Fruit fly (Drosophila melanogaster): ENCODE results near the gene InR.

Gene InR

dm6 chr3R:21618299-21619116 is 613 bp downstream of the InR start:
- TF ChIP-seq pan (optimal IDR thresholded peaks at IDR 0.05), result no peak
- TF ChIP-seq psq (optimal IDR thresholded peaks at IDR 0.05), result no peak
- TF ChIP-seq Dll (optimal IDR thresholded peaks at IDR 0.05), result peak; percentile 86

- TF ChIP-seq Dll (optimal IDR thresholded peaks at IDR 0.05), result peak; percentile 45
- TF ChIP-seq EcR (GFP tag; optimal IDR thresholded peaks at IDR 0.05), result peak; percentile 92 to 96
- TF ChIP-seq CG8478 (optimal IDR thresholded peaks at IDR 0.05), result no peak
- TF ChIP-seq usp (GFP tag; optimal IDR thresholded peaks at IDR 0.05), result no peak
- no peak for TF ChIP-seq pan (optimal IDR thresholded peaks at IDR 0.05)
- TF ChIP-seq psq (optimal IDR thresholded peaks at IDR 0.05), result no peak
Measured at dm6 chr3R:21616061-21616851, 2.9 kb downstream of the InR start.

DNA sequence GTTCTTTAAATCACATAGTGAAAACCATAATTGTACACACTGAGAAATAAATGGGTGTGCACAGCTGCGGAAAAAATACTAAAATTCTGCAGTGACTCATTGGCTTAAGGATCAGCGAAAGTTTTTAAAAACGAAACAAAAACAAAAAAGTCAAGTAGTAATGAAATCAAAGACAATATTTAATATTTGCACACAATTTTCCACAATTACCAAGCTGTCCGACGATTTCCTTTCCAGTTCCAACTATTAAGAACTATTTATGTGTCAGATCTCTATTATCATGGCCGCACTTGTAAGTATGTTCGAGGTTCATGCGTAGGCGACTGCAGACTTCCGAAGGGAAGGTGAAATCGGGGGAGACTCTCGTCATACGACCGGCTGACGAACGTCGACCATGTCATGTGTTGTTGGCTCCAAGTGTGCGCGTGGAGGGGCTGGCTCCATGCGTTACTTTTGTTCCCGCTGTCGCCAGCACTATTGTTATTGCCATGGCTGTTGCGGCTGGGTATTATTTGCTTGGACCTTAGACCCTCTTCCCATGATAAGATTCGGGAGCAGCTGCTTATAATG is 4.2 kb downstream of the InR start:
- no peak for TF ChIP-seq CG8478 (optimal IDR thresholded peaks at IDR 0.05)

dm6 chr3R:21613322-21613807 is 5.8 kb downstream of the InR start:
- TF ChIP-seq Dll (optimal IDR thresholded peaks at IDR 0.05) (no peak), psq (optimal IDR thresholded peaks at IDR 0.05) (no peak), pan (optimal IDR thresholded peaks at IDR 0.05) (no peak), usp (GFP tag; optimal IDR thresholded peaks at IDR 0.05) (no peak), CG8478 (optimal IDR thresholded peaks at IDR 0.05) (no peak), EcR (GFP tag; optimal IDR thresholded peaks at IDR 0.05) (no peak)

- TF ChIP-seq usp (GFP tag; optimal IDR thresholded peaks at IDR 0.05) (no peak), Dll (optimal IDR thresholded peaks at IDR 0.05) (no peak), EcR (GFP tag; optimal IDR thresholded peaks at IDR 0.05) (no peak), CG8478 (optimal IDR thresholded peaks at IDR 0.05) (no peak), psq (optimal IDR thresholded peaks at IDR 0.05) (no peak), pan (optimal IDR thresholded peaks at IDR 0.05) (no peak)
Measured at dm6 chr3R:21612902-21613301, 6.2 kb downstream of the InR start.

DNA sequence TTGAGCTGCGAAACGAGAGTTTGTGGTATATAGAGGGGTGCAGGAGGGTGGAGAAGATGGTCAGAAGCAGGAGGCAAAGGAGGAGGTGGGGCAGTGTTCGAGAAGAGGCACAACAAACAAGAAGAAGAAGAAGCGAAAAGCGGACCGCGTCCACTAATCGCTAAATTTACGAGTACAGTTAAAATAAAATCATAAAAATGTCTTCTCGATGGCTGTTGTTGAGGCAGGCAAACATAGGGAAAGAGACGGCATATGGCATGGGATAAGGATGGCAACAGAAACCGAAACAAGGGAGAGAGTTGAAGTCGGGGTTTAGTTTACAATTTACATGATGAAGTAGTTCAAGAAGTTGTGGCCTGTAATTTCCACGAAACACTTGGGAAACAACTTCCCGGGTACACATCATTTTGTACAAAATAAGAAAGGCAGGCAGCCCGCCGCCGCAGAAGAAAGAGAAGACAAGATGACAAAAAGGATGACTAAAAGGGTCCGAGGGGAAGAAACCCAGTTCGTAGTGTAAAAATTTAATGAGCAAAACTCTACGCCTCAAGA is 7.4 kb downstream of the InR start:
- TF ChIP-seq CG8478 (optimal IDR thresholded peaks at IDR 0.05) (no peak), EcR (GFP tag; optimal IDR thresholded peaks at IDR 0.05) (no peak)

DNA sequence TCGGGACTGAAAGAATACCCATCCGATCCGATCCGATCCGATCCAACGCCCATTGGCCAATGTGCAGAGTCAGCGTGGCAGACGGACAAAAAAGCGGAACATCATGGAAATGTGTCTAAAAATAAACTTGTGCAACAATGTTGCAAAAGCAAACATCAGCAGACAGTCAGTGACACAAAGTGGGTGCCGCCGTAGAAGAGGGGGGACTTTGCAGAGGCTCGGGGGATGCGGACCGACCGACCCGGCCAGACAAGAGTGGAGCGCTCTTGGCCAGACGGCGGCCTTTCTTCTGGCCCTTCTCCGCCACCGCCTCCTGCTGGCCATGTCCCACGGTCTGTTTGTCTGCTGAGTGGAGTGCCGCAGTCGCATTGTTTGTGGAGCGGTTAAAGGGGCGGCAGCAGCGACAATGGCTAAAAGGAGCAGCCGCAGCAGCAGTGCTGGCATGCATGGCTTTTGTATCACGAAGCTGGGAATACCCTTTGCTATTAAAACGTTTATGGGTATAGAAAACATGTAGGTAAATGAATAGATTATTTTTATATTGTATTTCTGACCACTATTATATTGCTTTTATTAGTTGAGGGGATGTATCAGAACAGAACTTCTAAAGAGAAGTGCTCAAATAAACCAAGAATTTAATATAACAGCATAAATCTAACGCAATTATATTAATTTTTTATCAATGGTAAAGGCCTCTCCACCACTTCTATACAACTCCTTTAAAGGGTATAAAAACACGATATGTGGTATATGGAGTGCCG is 10.7 kb downstream of the InR start:
- peak; percentile 14 for TF ChIP-seq Dll (optimal IDR thresholded peaks at IDR 0.05)
- TF ChIP-seq EcR (GFP tag; optimal IDR thresholded peaks at IDR 0.05), result peak in 1 of 2 experiments; percentile 56
- TF ChIP-seq CG8478 (optimal IDR thresholded peaks at IDR 0.05), result no peak

- TF ChIP-seq EcR (GFP tag; optimal IDR thresholded peaks at IDR 0.05) (peak; percentile 93 to 94), usp (GFP tag; optimal IDR thresholded peaks at IDR 0.05) (no peak), psq (optimal IDR thresholded peaks at IDR 0.05) (no peak), CG8478 (optimal IDR thresholded peaks at IDR 0.05) (no peak), pan (optimal IDR thresholded peaks at IDR 0.05) (no peak), Dll (optimal IDR thresholded peaks at IDR 0.05) (peak; percentile 61)
Measured at dm6 chr3R:21606221-21607099, 12.7 kb downstream of the InR start.

- TF ChIP-seq CG8478 (optimal IDR thresholded peaks at IDR 0.05) (peak; percentile 15), Dll (optimal IDR thresholded peaks at IDR 0.05) (peak; percentile 75), usp (GFP tag; optimal IDR thresholded peaks at IDR 0.05) (no peak), pan (optimal IDR thresholded peaks at IDR 0.05) (no peak), EcR (GFP tag; optimal IDR thresholded peaks at IDR 0.05) (peak; percentile 88 to 96), psq (optimal IDR thresholded peaks at IDR 0.05) (peak; percentile 52)
Measured at dm6 chr3R:21605291-21605898, 13.7 kb downstream of the InR start.

DNA sequence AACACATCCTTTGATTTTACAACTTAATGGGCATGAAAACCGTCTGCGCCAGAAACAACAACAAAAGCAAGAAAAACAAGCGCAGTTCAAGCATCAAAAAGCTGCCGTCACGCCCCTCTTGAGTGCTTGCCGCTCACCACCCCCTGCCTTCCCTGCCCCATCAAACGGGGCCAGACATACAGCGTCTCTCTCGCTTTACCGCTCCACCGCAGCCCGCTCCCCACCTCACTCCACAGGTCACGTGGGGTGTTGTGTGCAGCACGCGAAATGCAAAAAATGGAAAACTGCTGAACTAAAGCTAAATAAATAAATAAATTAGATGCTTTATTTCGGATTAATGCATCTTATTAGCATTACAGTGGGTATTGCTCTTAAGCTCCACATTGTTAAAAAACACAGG is 14.6 kb downstream of the InR start:
- no peak for TF ChIP-seq psq (optimal IDR thresholded peaks at IDR 0.05)
- no peak for TF ChIP-seq pan (optimal IDR thresholded peaks at IDR 0.05)
- no peak for TF ChIP-seq usp (GFP tag; optimal IDR thresholded peaks at IDR 0.05)
- TF ChIP-seq Dll (optimal IDR thresholded peaks at IDR 0.05), result no peak
- TF ChIP-seq CG8478 (optimal IDR thresholded peaks at IDR 0.05), result no peak
- no peak for TF ChIP-seq EcR (GFP tag; optimal IDR thresholded peaks at IDR 0.05)

Measured in whole organism.